Worm (Caenorhabditis elegans): ENCODE results near the gene T24H10.4.

ce11 chrII:9126965-9127364 is 17.6 kb downstream of the T24H10.4 start:
- no peak for TF ChIP-seq cog-1 (tag; optimal IDR thresholded peaks at IDR 0.05)
- no peak for TF ChIP-seq med-1 (GFP tag; optimal IDR thresholded peaks at IDR 0.05; ENCODE audit: insufficient read depth)
- TF ChIP-seq tab-1 (GFP tag; IDR thresholded peaks at IDR 0.05) = no peak
- no peak for TF ChIP-seq flt-1 (GFP tag; IDR thresholded peaks at IDR 0.05)
- TF ChIP-seq ztf-23 (GFP tag; IDR thresholded peaks at IDR 0.05) = no peak
- no peak for TF ChIP-seq T22C8.4 (GFP tag; IDR thresholded peaks at IDR 0.05)

Measured in whole organism, midembryonic.